Fruit fly (Drosophila melanogaster) whole organism, pupa: ENCODE data around the gene CG13300.

Source experiments
- CG10348 ChIP-seq: fragments of 200-800 bp; sonication (Bioruptor generic); IDR thresholded peaks from 2 replicates; pipeline ENCODE4 v1.3.6; 2022; ENCODE audit warnings: missing biosample characterization, missing genetic modification characterization
- CG12605 ChIP-seq: fragments of 200-800 bp; sonication (Bioruptor generic); IDR thresholded peaks from 2 replicates; pipeline ENCODE4 v1.3.6; 2022; ENCODE audit warnings: missing biosample characterization, missing genetic modification characterization
- CG13204 ChIP-seq: fragments of 200-800 bp; sonication (Bioruptor generic); optimal IDR thresholded peaks from 2 replicates; lab custom pipeline; 2018; ENCODE audit warnings: missing biosample characterization, mild to moderate bottlenecking, missing genetic modification characterization, moderate library complexity
- CG14655 ChIP-seq: fragments of 200-800 bp; sonication (Bioruptor generic); optimal IDR thresholded peaks from 3 replicates; lab custom pipeline; 2017; ENCODE audit warnings: mild to moderate bottlenecking, missing biosample characterization, missing genetic modification reagents, missing genetic modification characterization
- CG15710 ChIP-seq: fragments of 200-800 bp; sonication (Bioruptor generic); optimal IDR thresholded peaks from 2 replicates; lab custom pipeline; 2018; ENCODE audit warnings: missing biosample characterization, mild to moderate bottlenecking, missing genetic modification characterization, moderate library complexity
- CG17806 ChIP-seq: fragments of 200-800 bp; sonication (Bioruptor generic); optimal IDR thresholded peaks from 2 replicates; lab custom pipeline; 2018; ENCODE audit warnings: missing biosample characterization, mild to moderate bottlenecking, missing genetic modification characterization, moderate library complexity
- CG32121 ChIP-seq: fragments of 200-800 bp; sonication (Bioruptor generic); IDR thresholded peaks from 2 replicates; pipeline ENCODE4 v1.3.6; 2022; ENCODE audit warnings: missing biosample characterization, missing genetic modification characterization
- CG34367 ChIP-seq: fragments of 200-800 bp; sonication (Bioruptor generic); optimal IDR thresholded peaks from 2 replicates; lab custom pipeline; 2018; ENCODE audit warnings: missing biosample characterization, mild to moderate bottlenecking, missing genetic modification characterization
- CG4496 ChIP-seq: fragments of 200-800 bp; sonication (Bioruptor generic); IDR thresholded peaks from 3 replicates; pipeline ENCODE4 v1.3.6; 2022; ENCODE audit warnings: missing biosample characterization, missing genetic modification characterization
- CG8159 ChIP-seq: fragments of 200-800 bp; sonication (Bioruptor generic); optimal IDR thresholded peaks from 3 replicates; lab custom pipeline; 2018; ENCODE audit warnings: missing biosample characterization, mild to moderate bottlenecking, missing genetic modification characterization, moderate library complexity
- CG8301 ChIP-seq: fragments of 200-800 bp; sonication (Bioruptor generic); optimal IDR thresholded peaks from 2 replicates; lab custom pipeline; 2018; ENCODE audit warnings: missing biosample characterization, mild to moderate bottlenecking, missing genetic modification characterization
- CG9948 ChIP-seq: fragments of 200-800 bp; sonication (Bioruptor generic); optimal IDR thresholded peaks from 2 replicates; lab custom pipeline; 2018; ENCODE audit warnings: missing biosample characterization, mild to moderate bottlenecking, missing genetic modification characterization, moderate library complexity
- D1 ChIP-seq: fragments of 200-800 bp; sonication (Bioruptor generic); optimal IDR thresholded peaks from 2 replicates; lab custom pipeline; 2018; ENCODE audit warnings: missing biosample characterization, mild to moderate bottlenecking, missing genetic modification characterization, moderate library complexity
- EcR ChIP-seq: fragments of 200-800 bp; sonication (Bioruptor generic); optimal IDR thresholded peaks from 3 replicates; lab custom pipeline; 2019; ENCODE audit warnings: missing biosample characterization, missing genetic modification characterization, mild to moderate bottlenecking, moderate library complexity, missing genetic modification reagents
- Ets98B ChIP-seq: fragments of 200-800 bp; sonication (Bioruptor generic); IDR thresholded peaks from 2 replicates; pipeline ENCODE4 v1.3.6; 2022; ENCODE audit warnings: missing biosample characterization, missing genetic modification characterization
- Pif1A ChIP-seq: fragments of 200-800 bp; sonication (Bioruptor generic); optimal IDR thresholded peaks from 3 replicates; lab custom pipeline; 2016; ENCODE audit warnings: missing biosample characterization, missing genetic modification characterization
- Pif1B ChIP-seq: fragments of 200-800 bp; sonication (Bioruptor generic); optimal IDR thresholded peaks from 3 replicates; lab custom pipeline; 2016; ENCODE audit warnings: missing biosample characterization, missing genetic modification characterization
- Snoo ChIP-seq: fragments of 200-800 bp; sonication (Bioruptor generic); optimal IDR thresholded peaks from 3 replicates; lab custom pipeline; 2017; ENCODE audit warnings: missing biosample characterization, mild to moderate bottlenecking, missing genetic modification characterization, inconsistent platforms
- fd96Ca ChIP-seq: fragments of 200-800 bp; sonication (Bioruptor generic); IDR thresholded peaks from 3 replicates; pipeline ENCODE4 v1.3.6; 2022; ENCODE audit warnings: missing biosample characterization, missing genetic modification characterization
- gl ChIP-seq: fragments of 200-800 bp; sonication (Bioruptor generic); optimal IDR thresholded peaks from 2 replicates; lab custom pipeline; 2018; ENCODE audit warnings: missing biosample characterization, mild to moderate bottlenecking, missing genetic modification characterization
- rn ChIP-seq: fragments of 200-800 bp; sonication (Bioruptor generic); IDR thresholded peaks from 2 replicates; pipeline ENCODE4 v1.3.6; 2022; ENCODE audit warnings: missing biosample characterization, missing genetic modification characterization

The CG13300 gene

DNA sequence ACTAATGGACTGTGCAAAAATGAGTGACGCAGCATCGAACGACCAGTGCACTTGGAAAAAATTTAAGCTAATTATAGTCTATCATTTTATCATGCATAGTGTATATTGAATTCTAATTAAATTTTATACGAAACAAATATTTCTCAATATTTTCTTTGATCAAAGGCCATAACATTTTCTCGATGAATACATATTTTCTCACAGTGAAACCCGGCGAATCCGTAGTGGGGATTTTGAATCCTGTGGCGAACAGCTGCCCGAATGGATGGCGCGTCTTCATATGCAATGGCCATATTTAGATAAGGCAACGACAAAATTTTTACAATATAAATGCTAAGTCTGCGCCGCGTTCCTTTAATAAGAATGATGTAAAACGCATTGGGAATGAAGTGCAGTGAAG lies 40.3 kb upstream of the CG13300 start:
- TF ChIP-seq CG9948 (peak; percentile 92), CG10348 (GFP tag; lab: Robert Waterston, UW) (no peak), CG14655 (GFP tag; lab: Kevin White, UChicago) (peak; percentile 85), rn (GFP tag; lab: Robert Waterston, UW) (no peak), fd96Ca (GFP tag; lab: Robert Waterston, UW) (peak; percentile 54; the same call in 2 of the 3 replicates), CG4496 (GFP tag; lab: Robert Waterston, UW) (peak; percentile 68; the same call in 2 of the 3 replicates), CG12605 (peak; percentile 69), CG8301 (tag; lab: Kevin White, UChicago) (peak; percentile 79), CG15710 (tag; lab: Kevin White, UChicago) (peak; percentile 95), D1 (peak; percentile 85), CG32121 (GFP tag; lab: Robert Waterston, UW) (no peak), CG8159 (tag; lab: Kevin White, UChicago) (peak; percentile 97), CG34367 (tag; lab: Kevin White, UChicago) (peak; percentile 84), Pif1A (GFP tag; lab: Kevin White, UChicago) (peak; percentile 80), Pif1B (peak; percentile 81), Snoo (tag; lab: Kevin White, UChicago) (peak; percentile 75), CG13204 (GFP tag; lab: Kevin White, UChicago) (peak; percentile 74), CG17806 (tag; lab: Kevin White, UChicago) (peak; percentile 94), Ets98B (GFP tag; lab: Robert Waterston, UW) (peak; percentile 30; the same call in 1 of the 2 replicates), gl (tag; lab: Kevin White, UChicago) (peak; percentile 90), EcR (GFP tag; lab: Kevin White, UChicago) (no peak)

dm6 chr3L:6391354-6391753 lies 39.2 kb upstream of the CG13300 start:
- TF ChIP-seq Ets98B (GFP tag; lab: Robert Waterston, UW) = no peak
- TF ChIP-seq CG34367 (tag; lab: Kevin White, UChicago) = peak; percentile 9
- peak; percentile 85 for TF ChIP-seq CG8159 (tag; lab: Kevin White, UChicago)
- peak; percentile 77 for TF ChIP-seq CG15710 (tag; lab: Kevin White, UChicago)
- TF ChIP-seq CG9948 = peak; percentile 75
- TF ChIP-seq CG17806 (tag; lab: Kevin White, UChicago) = peak; percentile 80
- peak; percentile 39 for TF ChIP-seq CG14655 (GFP tag; lab: Kevin White, UChicago)
- TF ChIP-seq gl (tag; lab: Kevin White, UChicago) = peak; percentile 48
- TF ChIP-seq Pif1A (GFP tag; lab: Kevin White, UChicago) = no peak
- peak; percentile 46 for TF ChIP-seq D1
- no peak for TF ChIP-seq rn (GFP tag; lab: Robert Waterston, UW)

DNA sequence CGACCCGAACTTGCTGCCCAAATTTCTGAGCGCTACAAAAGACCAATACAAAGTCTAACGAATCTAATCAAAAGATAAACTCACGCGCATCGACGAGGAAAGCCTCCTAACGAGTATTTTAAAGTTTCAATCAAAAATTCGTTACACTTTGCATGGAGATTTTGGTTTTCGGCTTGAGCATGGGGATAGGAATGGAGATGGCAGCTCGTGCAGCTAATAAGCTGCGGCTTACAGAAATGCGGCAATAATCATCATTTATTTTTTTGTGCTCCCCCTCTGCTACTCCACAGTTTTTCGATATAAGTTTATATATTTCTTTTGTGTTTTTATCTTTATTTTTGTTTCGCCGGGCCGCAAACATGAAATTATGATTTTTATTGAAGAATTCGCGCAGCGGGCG lies 35.6 kb upstream of the CG13300 start:
- no peak for TF ChIP-seq Pif1A (GFP tag; lab: Kevin White, UChicago)
- TF ChIP-seq CG9948 = no peak
- TF ChIP-seq, all 21 proteins: peak for 0

- TF ChIP-seq Snoo (tag; lab: Kevin White, UChicago) = peak; percentile 5
- peak; percentile 49 for TF ChIP-seq CG8301 (tag; lab: Kevin White, UChicago)
- TF ChIP-seq Ets98B (GFP tag; lab: Robert Waterston, UW) = 0 out of 2 replicates have a peak, but pooled peaks have one; percentile 23
- 0 out of 2 replicates have a peak, but pooled peaks have one; percentile 31 for TF ChIP-seq CG12605
- no peak for TF ChIP-seq EcR (GFP tag; lab: Kevin White, UChicago)
- no peak for TF ChIP-seq CG32121 (GFP tag; lab: Robert Waterston, UW)
- peak; percentile 67 for TF ChIP-seq CG14655 (GFP tag; lab: Kevin White, UChicago)
- TF ChIP-seq gl (tag; lab: Kevin White, UChicago) = peak; percentile 50
- TF ChIP-seq CG15710 (tag; lab: Kevin White, UChicago) = peak; percentile 81
- peak; percentile 6 for TF ChIP-seq Pif1B
- TF ChIP-seq CG10348 (GFP tag; lab: Robert Waterston, UW) = no peak
- TF ChIP-seq fd96Ca (GFP tag; lab: Robert Waterston, UW) = 0 out of 3 replicates have a peak, but pooled peaks have one; percentile 27
- TF ChIP-seq CG8159 (tag; lab: Kevin White, UChicago) = peak; percentile 84
- TF ChIP-seq D1 = no peak
- peak; percentile 76 for TF ChIP-seq CG9948
- TF ChIP-seq CG34367 (tag; lab: Kevin White, UChicago) = no peak
- no peak for TF ChIP-seq rn (GFP tag; lab: Robert Waterston, UW)
- peak; percentile 56; the same call in 2 of the 3 replicates for TF ChIP-seq CG4496 (GFP tag; lab: Robert Waterston, UW)
- no peak for TF ChIP-seq CG13204 (GFP tag; lab: Kevin White, UChicago)
- TF ChIP-seq CG17806 (tag; lab: Kevin White, UChicago) = peak; percentile 81
- peak; percentile 44 for TF ChIP-seq Pif1A (GFP tag; lab: Kevin White, UChicago)
Observed at dm6 chr3L:6371406-6371805, 19.2 kb upstream of the CG13300 start.

DNA sequence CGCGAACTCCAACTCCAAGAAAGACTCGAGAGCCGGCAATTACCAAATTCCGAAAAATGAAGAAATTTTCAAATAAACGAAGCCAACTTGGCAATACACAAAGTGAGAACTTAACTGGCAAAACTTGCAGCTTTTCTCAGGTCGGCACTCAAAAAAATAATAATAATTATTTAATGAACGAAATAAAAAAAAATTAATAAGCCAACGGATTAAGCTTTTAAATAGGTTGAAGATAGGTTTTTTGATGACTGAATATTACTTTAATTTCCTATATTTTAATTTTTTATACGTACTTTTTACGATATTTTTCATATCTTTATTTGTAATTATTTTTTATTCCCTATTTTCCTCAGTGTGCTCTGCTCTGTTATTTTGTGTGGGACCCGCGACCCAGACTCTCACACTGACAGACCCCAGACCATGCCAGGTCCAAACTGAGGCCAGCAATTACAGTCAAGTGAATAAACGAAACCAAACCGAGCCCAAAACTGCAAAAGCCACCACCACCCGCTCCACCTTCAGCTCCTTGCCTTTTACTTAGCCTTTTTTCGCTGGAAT lies 17.5 kb upstream of the CG13300 start:
- TF ChIP-seq CG14655 (GFP tag; lab: Kevin White, UChicago) (peak; percentile 33), rn (GFP tag; lab: Robert Waterston, UW) (no peak), CG9948 (peak; percentile 15), fd96Ca (GFP tag; lab: Robert Waterston, UW) (no peak), CG8301 (tag; lab: Kevin White, UChicago) (no peak), Snoo (tag; lab: Kevin White, UChicago) (peak; percentile 59), CG8159 (tag; lab: Kevin White, UChicago) (peak; percentile 20)
